Worm (Caenorhabditis elegans) whole organism, L4/young adult: ENCODE measurements around the gene kin-4.

Experiments
- W03F9.2 ChIP-seq: fragments of 150-350 bp; optimal IDR thresholded peaks from 2 replicates; lab custom pipeline; 2014; ENCODE audit warnings: missing biosample characterization, missing genetic modification characterization
- him-1 ChIP-seq: sonication (generic microtip); optimal IDR thresholded peaks from 2 replicates; lab custom pipeline; 2016; ENCODE audit warnings: missing genotype, missing genetic modification reagents, missing genetic modification characterization, missing compliant biosample characterization

DNA sequence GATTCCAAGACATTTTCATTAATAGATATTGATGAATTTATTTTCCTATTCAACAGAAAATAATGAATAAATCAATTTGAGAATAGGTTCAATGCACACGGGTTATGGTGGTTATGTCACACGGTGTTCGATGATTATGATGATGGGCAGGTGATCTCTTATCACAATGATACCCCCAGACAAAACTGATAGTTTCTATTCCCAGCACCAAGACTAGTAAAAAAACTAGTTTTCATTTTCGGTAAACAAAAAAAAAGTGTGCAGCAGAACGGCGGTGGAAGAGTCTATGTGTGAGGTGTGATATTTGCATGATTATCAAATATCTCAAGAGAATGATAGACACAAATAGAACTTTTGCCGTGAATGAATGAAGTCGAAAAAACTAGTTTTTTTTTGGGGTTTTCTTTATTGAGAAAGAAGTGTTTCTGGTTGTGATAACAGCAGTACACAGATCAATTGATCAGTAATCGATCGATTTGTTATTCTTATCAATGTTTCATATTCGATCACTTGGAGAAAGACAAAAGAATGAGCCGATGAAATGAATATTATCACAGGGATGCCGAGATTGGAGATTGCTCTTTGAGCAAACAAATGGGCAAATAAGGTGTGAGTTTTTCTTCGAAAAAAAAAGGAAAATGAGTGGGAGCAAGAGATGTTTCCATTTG, 62.5 kb downstream of the kin-4 start:
- TF ChIP-seq him-1 (tag; lab: Kevin White, UChicago) = no peak
- TF ChIP-seq W03F9.2 (tag; lab: Kevin White, UChicago) = no peak
